Worm (Caenorhabditis elegans): ENCODE measurements around the gene repo-1.
A peak's percentile ranks its signal among the peaks of the same experiment; 100 is the strongest.

repo-1 gene

DNA sequence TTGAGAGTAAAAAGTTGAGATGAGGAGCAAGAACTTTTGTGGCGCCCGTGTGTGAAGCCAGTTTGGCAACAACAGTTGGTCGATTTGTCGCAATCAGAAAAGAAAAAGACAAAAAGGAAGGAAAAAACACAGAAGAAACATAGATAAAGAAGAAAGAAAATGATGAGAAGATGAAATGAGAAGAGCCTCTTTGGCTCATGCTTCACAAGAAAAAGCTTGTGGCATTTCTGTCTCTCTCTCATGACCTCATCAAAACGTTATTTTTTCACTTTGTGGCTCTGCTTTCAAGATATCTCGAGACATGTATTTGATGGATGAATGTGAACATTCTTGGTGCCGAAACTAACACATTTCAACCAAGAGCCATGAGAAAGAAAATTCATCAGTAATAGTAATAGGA, 28.8 kb downstream of the repo-1 start (continued):
- no peak for TF ChIP-seq ceh-90 (tag; optimal IDR thresholded peaks at IDR 0.05)
- TF ChIP-seq ceh-82 (tag; optimal IDR thresholded peaks at IDR 0.05): no peak
- peak; percentile 5 to 66 for TF ChIP-seq lsy-2 (tag; optimal IDR thresholded peaks at IDR 0.05)
- TF ChIP-seq unc-98 (GFP tag; IDR thresholded peaks at IDR 0.05): no peak
- TF ChIP-seq efl-3 (GFP tag; optimal IDR thresholded peaks at IDR 0.05): no peak
- no peak for TF ChIP-seq lin-13 (GFP tag; optimal IDR thresholded peaks at IDR 0.05)
- no peak for TF ChIP-seq dsc-1 (tag; optimal IDR thresholded peaks at IDR 0.05)
- no peak for TF ChIP-seq nhr-11 (tag; optimal IDR thresholded peaks at IDR 0.05)

DNA sequence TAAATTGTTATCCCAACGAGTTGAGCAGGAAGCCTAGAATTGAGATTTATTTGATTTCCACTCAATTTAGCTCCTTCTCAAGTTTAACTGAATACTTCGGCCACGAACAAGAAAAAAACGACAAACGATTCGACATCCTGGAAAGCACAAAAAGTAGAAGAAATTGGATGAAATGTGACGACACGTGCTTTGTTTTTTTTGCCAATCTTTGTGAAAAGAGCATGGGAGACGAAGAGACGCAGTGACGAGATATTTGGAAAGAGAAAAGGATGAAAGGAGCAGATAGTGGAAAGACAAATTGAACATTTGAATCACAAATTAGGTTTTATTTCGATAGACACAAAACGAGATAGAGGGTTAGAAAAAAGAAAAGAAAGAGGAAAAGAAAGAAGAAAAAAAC, 30.2 kb downstream of the repo-1 start:
- no peak for TF ChIP-seq lin-13 (GFP tag; optimal IDR thresholded peaks at IDR 0.05)
- TF ChIP-seq dpl-1 (GFP tag; optimal IDR thresholded peaks at IDR 0.05): no peak
- TF ChIP-seq mep-1 (tag; optimal IDR thresholded peaks at IDR 0.05): no peak
- peak; percentile 51 for TF ChIP-seq nhr-71 (tag; optimal IDR thresholded peaks at IDR 0.05)
- TF ChIP-seq nhr-237 (tag; optimal IDR thresholded peaks at IDR 0.05): no peak
- TF ChIP-seq fkh-10 (GFP tag; optimal IDR thresholded peaks at IDR 0.05): peak; percentile 76
- no peak for TF ChIP-seq snpc-4 (tag; optimal IDR thresholded peaks at IDR 0.05)
- TF ChIP-seq C16A3.4 (tag; optimal IDR thresholded peaks at IDR 0.05): no peak
- TF ChIP-seq lin-14 (GFP tag; optimal IDR thresholded peaks at IDR 0.05): peak; percentile 84
- no peak for TF ChIP-seq nhr-19 (GFP tag; conservative IDR thresholded peaks at IDR 0.05)
- no peak for TF ChIP-seq lin-35 (GFP tag; optimal IDR thresholded peaks at IDR 0.05)
- TF ChIP-seq ama-1 (optimal IDR thresholded peaks at IDR 0.05): no peak
- TF ChIP-seq ztf-4 (tag; optimal IDR thresholded peaks at IDR 0.05): no peak
- no peak for TF ChIP-seq pag-3 (tag; optimal IDR thresholded peaks at IDR 0.05; ENCODE audit: borderline replicate concordance, insufficient read depth)
- no peak for TF ChIP-seq sptf-1 (tag; optimal IDR thresholded peaks at IDR 0.05)
- TF ChIP-seq lsy-2 (tag; optimal IDR thresholded peaks at IDR 0.05): peak in 1 of 2 experiments; percentile 45
- TF ChIP-seq ceh-8 (GFP tag; optimal IDR thresholded peaks at IDR 0.05): no peak
- no peak for TF ChIP-seq zip-4 (GFP tag; optimal IDR thresholded peaks at IDR 0.05)
- no peak for TF ChIP-seq lin-39 (tag; optimal IDR thresholded peaks at IDR 0.05)
- no peak for TF ChIP-seq lin-15B (tag; optimal IDR thresholded peaks at IDR 0.05)
- no peak for TF ChIP-seq fkh-4 (tag; optimal IDR thresholded peaks at IDR 0.05; ENCODE audit: borderline replicate concordance)
- peak; percentile 56 for TF ChIP-seq ceh-63 (GFP tag; optimal IDR thresholded peaks at IDR 0.05)
- peak in 1 of 3 experiments; percentile 6 for TF ChIP-seq ceh-82 (tag; optimal IDR thresholded peaks at IDR 0.05)
- peak; percentile 19 for TF ChIP-seq tbx-2 (tag; optimal IDR thresholded peaks at IDR 0.05)
- TF ChIP-seq zag-1 (tag; optimal IDR thresholded peaks at IDR 0.05): no peak
- TF ChIP-seq nhr-47 (tag; optimal IDR thresholded peaks at IDR 0.05): peak; percentile 38
- TF ChIP-seq unc-62 (GFP tag; optimal IDR thresholded peaks at IDR 0.05): no peak
- peak; percentile 28 for TF ChIP-seq rnt-1 (tag; optimal IDR thresholded peaks at IDR 0.05)
- no peak for TF ChIP-seq hlh-4 (tag; optimal IDR thresholded peaks at IDR 0.05)
- TF ChIP-seq efl-1 (optimal IDR thresholded peaks at IDR 0.05): peak in 1 of 2 experiments; percentile 5
- no peak for TF ChIP-seq efl-1 (GFP tag; optimal IDR thresholded peaks at IDR 0.05 in 1 of 2)
- peak; percentile 28 for TF ChIP-seq snu-23 (GFP tag; optimal IDR thresholded peaks at IDR 0.05)
- TF ChIP-seq C34B4.2 (tag; optimal IDR thresholded peaks at IDR 0.05): no peak
- TF ChIP-seq swsn-7 (tag; optimal IDR thresholded peaks at IDR 0.05): peak; percentile 16

DNA sequence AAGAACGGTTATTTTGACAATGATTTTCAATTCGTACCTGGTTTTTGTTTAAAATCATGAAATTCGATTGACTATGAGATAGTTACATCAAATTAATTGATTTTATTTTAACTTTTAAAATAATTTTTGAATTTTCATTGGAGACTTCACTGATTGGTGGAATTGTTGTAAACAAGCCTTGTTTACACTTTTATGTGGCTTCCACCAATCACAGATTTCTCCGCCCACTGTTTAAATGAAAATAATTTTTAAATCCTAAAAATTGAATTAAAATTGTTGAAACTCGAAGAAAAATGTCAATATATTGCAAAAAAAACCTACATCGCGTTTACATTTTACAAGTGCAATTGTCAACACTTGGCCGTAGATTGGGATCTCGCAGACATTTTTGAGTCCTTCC, 36.3 kb downstream of the repo-1 start:
- TF ChIP-seq ets-5 (GFP tag; IDR thresholded peaks at IDR 0.05) (no peak), efl-1 (optimal IDR thresholded peaks at IDR 0.05) (no peak), efl-1 (GFP tag; optimal IDR thresholded peaks at IDR 0.05 in 1 of 2) (peak in 1 of 2 experiments; percentile 38)
